Worm (Caenorhabditis elegans): Measurements from ENCODE around the gene hyls-1.

hyls-1 gene

ce11 chrV:7237133-7237532, at the start of gene hyls-1:
TSS of gene hyls-1 (plus strand) at chrV:7237381.
- TF ChIP-seq unc-62 (GFP tag; optimal IDR thresholded peaks at IDR 0.05): no peak

ce11 chrV:7193562-7193961, 43.6 kb upstream of the hyls-1 start, which contains the start of gene F09G2.8:
TSS of gene F09G2.8 (minus strand) at chrV:7193662.
- no peak for TF ChIP-seq unc-62 (GFP tag; optimal IDR thresholded peaks at IDR 0.05)

- TF ChIP-seq unc-62 (GFP tag; optimal IDR thresholded peaks at IDR 0.05): no peak
Observed at ce11 chrV:7194818-7195217, 42.4 kb upstream of the hyls-1 start.

ce11 chrV:7196037-7196436, 41.1 kb upstream of the hyls-1 start, which contains the start of gene attf-2:
TSS of gene attf-2 (minus strand) at chrV:7196137.
- no peak for TF ChIP-seq unc-62 (GFP tag; optimal IDR thresholded peaks at IDR 0.05)

- TF ChIP-seq unc-62 (GFP tag; optimal IDR thresholded peaks at IDR 0.05): no peak
Observed at ce11 chrV:7196498-7196966, 40.6 kb upstream of the hyls-1 start, which contains the start of gene F09G2.2. TSS of gene F09G2.2 (plus strand) at chrV:7196916.

- no peak for TF ChIP-seq unc-62 (GFP tag; optimal IDR thresholded peaks at IDR 0.05)
Observed at ce11 chrV:7197036-7197435, 40.1 kb upstream of the hyls-1 start.

ce11 chrV:7198403-7198802, 38.8 kb upstream of the hyls-1 start:
- no peak for TF ChIP-seq unc-62 (GFP tag; optimal IDR thresholded peaks at IDR 0.05)

- TF ChIP-seq unc-62 (GFP tag; optimal IDR thresholded peaks at IDR 0.05): no peak
Observed at ce11 chrV:7199077-7199476, 38.1 kb upstream of the hyls-1 start.

- no peak for TF ChIP-seq unc-62 (GFP tag; optimal IDR thresholded peaks at IDR 0.05)
Observed at ce11 chrV:7199932-7200331, 37.2 kb upstream of the hyls-1 start, which contains the start of gene F09G2.1. TSS of gene F09G2.1 (plus strand) at chrV:7200232.

- TF ChIP-seq unc-62 (GFP tag; optimal IDR thresholded peaks at IDR 0.05): no peak
Observed at ce11 chrV:7201353-7201752, 35.8 kb upstream of the hyls-1 start.

ce11 chrV:7209001-7209400, 28.2 kb upstream of the hyls-1 start:
- TF ChIP-seq unc-62 (GFP tag; optimal IDR thresholded peaks at IDR 0.05): no peak

ce11 chrV:7214802-7215201, 22.4 kb upstream of the hyls-1 start, which contains the start of gene soap-1:
TSS of gene soap-1 (minus strand) at chrV:7214902.
- no peak for TF ChIP-seq unc-62 (GFP tag; optimal IDR thresholded peaks at IDR 0.05)

ce11 chrV:7216016-7216415, 21.2 kb upstream of the hyls-1 start:
- no peak for TF ChIP-seq unc-62 (GFP tag; optimal IDR thresholded peaks at IDR 0.05)

ce11 chrV:7218988-7219387, 18.2 kb upstream of the hyls-1 start, which contains the start of gene C13F10.5:
TSS of gene C13F10.5 (minus strand) at chrV:7219088.
- no peak for TF ChIP-seq unc-62 (GFP tag; optimal IDR thresholded peaks at IDR 0.05)

ce11 chrV:7220973-7221519, 16.1 kb upstream of the hyls-1 start, which contains the start of the genes C13F10.8, C13F10.6 and kxd-1:
TSS of gene C13F10.8 (minus strand) at chrV:7221023.
TSS of gene C13F10.6 (minus strand) at chrV:7221039.
TSS of gene kxd-1 (plus strand) at chrV:7221469.
- no peak for TF ChIP-seq unc-62 (GFP tag; optimal IDR thresholded peaks at IDR 0.05)

- TF ChIP-seq unc-62 (GFP tag; optimal IDR thresholded peaks at IDR 0.05): no peak
Observed at ce11 chrV:7223152-7223551, 14.0 kb upstream of the hyls-1 start, which contains the start of gene C13F10.7. TSS of gene C13F10.7 (minus strand) at chrV:7223252.

- TF ChIP-seq unc-62 (GFP tag; optimal IDR thresholded peaks at IDR 0.05): no peak
Observed at ce11 chrV:7223941-7224340, 13.2 kb upstream of the hyls-1 start, which contains the start of gene C13F10.1. TSS of gene C13F10.1 (plus strand) at chrV:7224078.

Data from whole organism, dauer.